Worm (Caenorhabditis elegans) whole organism, L2 larva: ENCODE results near the gene des-2.
"Not testable (repeated sequence)": the region's sequence is repeated elsewhere in the genome, so short reads cannot be mapped to it uniquely, and the experiment has no call there.

Experiments
- R02D3.7 ChIP-seq: fragments of 150-350 bp; optimal IDR thresholded peaks from 2 replicates; lab custom pipeline; 2014; ENCODE audit warnings: missing biosample characterization, missing genetic modification characterization
- ZK546.5 ChIP-seq: sonication (generic microtip); optimal IDR thresholded peaks from 2 replicates; lab custom pipeline; 2017; ENCODE audit warnings: missing biosample characterization, missing genetic modification characterization
- alr-1 ChIP-seq: fragments of 150-350 bp; optimal IDR thresholded peaks from 2 replicates; lab custom pipeline; 2014; ENCODE audit warnings: missing biosample characterization, missing genetic modification characterization
- ama-1 ChIP-seq: fragments of 150-350 bp; optimal IDR thresholded peaks from 2 replicates; lab custom pipeline; 2018; ENCODE audit warnings: inconsistent platforms
- blmp-1 ChIP-seq: sonication (generic microtip); optimal IDR thresholded peaks from 2 replicates; lab custom pipeline; 2017; ENCODE audit warnings: missing genetic modification characterization, mild to moderate bottlenecking, missing compliant biosample characterization, antibody characterized with exemption, moderate library complexity; ENCODE audit not compliant: insufficient read depth
- ceh-82 ChIP-seq: fragments of 150-350 bp; optimal IDR thresholded peaks from 2 replicates; lab custom pipeline; 2014; ENCODE audit warnings: missing biosample characterization, missing genetic modification characterization
- crh-2 ChIP-seq: sonication (generic microtip); optimal IDR thresholded peaks from 2 replicates; lab custom pipeline; 2017; ENCODE audit warnings: missing biosample characterization, missing genetic modification characterization
- dmd-4 ChIP-seq: sonication (generic microtip); optimal IDR thresholded peaks from 2 replicates; lab custom pipeline; 2017; ENCODE audit warnings: missing biosample characterization, missing genetic modification characterization
- egl-27 ChIP-seq: sonication (generic microtip); optimal IDR thresholded peaks from 3 replicates; lab custom pipeline; 2017; ENCODE audit warnings: missing biosample characterization, missing genetic modification reagents, missing genetic modification characterization
- elt-1 ChIP-seq: fragments of 150-350 bp; optimal IDR thresholded peaks from 2 replicates; lab custom pipeline; 2014; ENCODE audit warnings: missing biosample characterization, missing genetic modification characterization
- elt-3 ChIP-seq: sonication (generic microtip); optimal IDR thresholded peaks from 2 replicates; lab custom pipeline; 2017; ENCODE audit warnings: missing biosample characterization, missing genetic modification characterization
- fos-1 ChIP-seq: fragments of 150-350 bp; optimal IDR thresholded peaks from 2 replicates; lab custom pipeline; 2014; ENCODE audit warnings: missing biosample characterization, missing genetic modification characterization
- gmeb-1 ChIP-seq: fragments of 150-350 bp; optimal IDR thresholded peaks from 2 replicates; lab custom pipeline; 2014; ENCODE audit warnings: missing biosample characterization, missing genetic modification characterization
- lin-11 ChIP-seq: fragments of 150-350 bp; sonication (generic microtip); optimal IDR thresholded peaks from 2 replicates; lab custom pipeline; 2014; ENCODE audit warnings: missing biosample characterization, missing genetic modification characterization, inconsistent platforms, mixed read lengths
- mab-5 ChIP-seq: fragments of 150-350 bp; optimal IDR thresholded peaks from 2 replicates; lab custom pipeline; 2014; ENCODE audit warnings: missing biosample characterization, missing genetic modification characterization
- mbf-1 ChIP-seq: sonication (generic microtip); optimal IDR thresholded peaks from 2 replicates; lab custom pipeline; 2017; ENCODE audit warnings: missing biosample characterization, missing genetic modification characterization
- mdl-1 ChIP-seq, 2 experiments: fragments of 150-350 bp in 1 of 2; sonication (generic microtip) in 1 of 2; optimal IDR thresholded peaks; 2 replicates each; lab custom pipeline; 2017; ENCODE audit warnings: missing biosample characterization in 2 of 2, missing genetic modification characterization in 2 of 2
- nhr-129 ChIP-seq: fragments of 150-350 bp; optimal IDR thresholded peaks from 2 replicates; lab custom pipeline; 2014; ENCODE audit warnings: missing biosample characterization, missing genetic modification characterization
- nhr-21 ChIP-seq: fragments of 150-350 bp; optimal IDR thresholded peaks from 2 replicates; lab custom pipeline; 2014; ENCODE audit warnings: missing biosample characterization, missing genetic modification characterization
- nhr-23 ChIP-seq: fragments of 150-350 bp; optimal IDR thresholded peaks from 2 replicates; lab custom pipeline; 2014; ENCODE audit warnings: missing biosample characterization, missing genetic modification reagents, missing genetic modification characterization
- nhr-6 ChIP-seq: fragments of 150-350 bp; optimal IDR thresholded peaks from 2 replicates; lab custom pipeline; 2014; ENCODE audit warnings: missing biosample characterization, missing genetic modification characterization
- peb-1 ChIP-seq: fragments of 150-350 bp; optimal IDR thresholded peaks from 2 replicates; lab custom pipeline; 2014; ENCODE audit warnings: missing biosample characterization, missing genetic modification characterization
- sma-3 ChIP-seq: sonication (generic microtip); optimal IDR thresholded peaks from 2 replicates; lab custom pipeline; 2016; ENCODE audit warnings: missing genetic modification reagents, missing genetic modification characterization, missing compliant biosample characterization
- snpc-4 ChIP-seq: fragments of 150-350 bp; optimal IDR thresholded peaks from 2 replicates; lab custom pipeline; 2014; ENCODE audit warnings: missing biosample characterization, missing genetic modification characterization
- unc-39 ChIP-seq: fragments of 150-350 bp; optimal IDR thresholded peaks from 2 replicates; lab custom pipeline; 2014; ENCODE audit warnings: missing biosample characterization, missing genetic modification characterization
- zag-1 ChIP-seq: fragments of 150-350 bp; optimal IDR thresholded peaks from 2 replicates; lab custom pipeline; 2014; ENCODE audit warnings: missing biosample characterization, missing genetic modification characterization
- ztf-1 ChIP-seq: fragments of 200-800 bp; sonication (Bioruptor generic); conservative IDR thresholded peaks from 2 replicates; pipeline ENCODE4 v1.3.6; 2022; ENCODE audit warnings: missing genetic modification characterization, missing compliant biosample characterization
- ztf-11 ChIP-seq: sonication (generic microtip); optimal IDR thresholded peaks from 2 replicates; lab custom pipeline; 2017; ENCODE audit warnings: missing biosample characterization, missing genetic modification characterization
- ztf-4 ChIP-seq: fragments of 150-350 bp; optimal IDR thresholded peaks from 2 replicates; lab custom pipeline; 2014; ENCODE audit warnings: missing biosample characterization, missing genetic modification characterization

des-2 gene

DNA sequence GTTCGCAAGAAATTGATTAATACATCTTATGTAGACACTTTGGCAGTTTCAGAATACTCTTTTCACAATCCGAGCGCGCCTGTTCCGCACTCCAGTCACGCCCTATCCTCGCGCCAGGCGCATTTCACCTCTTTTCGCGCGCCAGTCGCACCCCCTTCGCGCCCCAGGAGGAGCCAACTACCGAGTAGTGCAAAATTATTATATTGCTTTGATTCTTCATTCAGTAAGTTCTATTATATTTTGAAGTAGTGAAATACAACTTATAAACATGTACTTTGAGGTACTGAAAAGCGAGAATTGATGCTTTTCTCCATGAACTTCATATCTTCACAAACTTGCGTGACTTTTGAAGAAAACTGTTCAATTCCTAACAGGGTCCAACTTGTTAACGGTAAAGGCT, 25.4 kb downstream of the des-2 start, which contains the start of gene nas-18:
nas-18 (plus strand) TSS at position 301 of the 400 bp plus-strand sequence.
- not testable (repeated sequence) for TF ChIP-seq peb-1 (tag; lab: Kevin White, UChicago); mbf-1; dmd-4

DNA sequence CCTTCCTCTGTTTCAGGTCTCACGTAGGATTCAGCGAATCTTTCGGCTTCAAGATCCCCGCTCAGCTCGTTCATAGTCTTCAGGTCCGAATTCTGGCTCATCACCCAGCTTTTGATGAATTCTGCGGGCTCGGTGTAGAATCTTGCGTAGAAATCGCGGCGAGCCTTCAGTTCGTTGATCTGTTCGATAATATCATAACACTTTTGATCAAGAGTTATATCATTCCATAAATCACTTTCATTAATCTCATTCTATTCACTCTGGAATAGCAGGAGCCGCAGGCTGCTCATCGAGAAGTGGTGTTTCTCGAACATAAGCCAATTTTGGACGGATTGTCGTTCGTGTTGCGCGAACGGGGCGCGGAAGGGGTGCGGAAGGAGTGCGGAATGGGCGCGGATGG, 26.5 kb downstream of the des-2 start, which contains the start of gene K03B8.4:
K03B8.4 (minus strand) TSS at position 101 of the 400 bp plus-strand sequence.
- TF ChIP-seq crh-2, mab-5, lin-11 (tag; lab: Kevin White, UChicago): not testable (repeated sequence)

DNA sequence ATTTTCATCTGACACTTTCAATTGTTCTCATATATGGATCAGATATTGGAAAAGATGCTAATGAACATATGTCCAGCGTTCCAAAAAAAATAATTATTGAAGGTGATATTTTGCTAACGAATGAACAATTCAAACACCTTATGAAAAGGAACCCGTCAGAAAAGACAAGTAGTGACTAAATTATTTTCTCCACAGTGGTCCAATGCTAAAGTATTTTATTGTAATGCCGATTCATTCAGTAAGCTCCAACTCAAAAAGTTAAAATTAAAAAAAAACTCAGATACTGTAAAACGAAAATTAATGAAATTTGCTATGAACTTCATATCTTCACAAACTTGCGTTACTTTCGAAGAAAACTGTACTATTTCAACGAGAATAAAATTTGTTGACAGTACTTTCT, 29.5 kb downstream of the des-2 start, which contains the start of gene nas-16:
nas-16 (plus strand) TSS at position 301 of the 400 bp plus-strand sequence.
- no peak for TF ChIP-seq nhr-129
- no peak for TF ChIP-seq nhr-6 (tag; lab: Kevin White, UChicago)
- no peak for TF ChIP-seq ztf-11 (tag; lab: Kevin White, UChicago)
- TF ChIP-seq R02D3.7 (tag; lab: Kevin White, UChicago), result no peak

DNA sequence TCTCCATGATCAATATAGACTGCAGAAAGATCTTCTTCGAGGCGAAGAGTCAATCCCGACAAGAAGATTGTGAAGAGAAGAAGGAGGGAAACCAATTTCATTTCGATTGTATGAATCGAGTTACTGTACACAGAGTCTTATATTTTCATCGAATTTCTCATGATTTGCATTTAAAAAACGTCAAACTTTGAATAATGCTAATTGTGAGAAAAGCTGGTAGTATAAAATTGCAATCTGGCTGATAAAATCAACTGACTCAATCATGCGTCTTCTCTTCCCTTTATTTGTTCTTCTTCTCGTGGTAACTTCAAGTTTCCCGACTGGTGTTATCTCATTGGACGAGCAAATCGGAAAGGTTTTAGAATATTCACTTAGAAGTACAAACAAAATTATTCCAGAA, 31.1 kb downstream of the des-2 start, which contains the start of the genes K03B8.11 and K03B8.14:
K03B8.11 (minus strand) TSS at position 101 of the 400 bp plus-strand sequence.
K03B8.14 (plus strand) TSS at position 110 of the 400 bp plus-strand sequence.
- TF ChIP-seq gmeb-1 (no peak), peb-1 (tag; lab: Kevin White, UChicago) (no peak), alr-1 (no peak), fos-1 (tag; lab: Kevin White, UChicago) (no peak), mdl-1 (tag; optimal IDR thresholded peaks at IDR 0.05; lab: Kevin White, UChicago) (no peak), ama-1 (lab: Kevin White, UChicago) (no peak), zag-1 (tag; lab: Kevin White, UChicago) (no peak), dmd-4 (no peak), lin-11 (tag; lab: Kevin White, UChicago) (no peak)
- TF ChIP-seq, all 48 proteins: peak for 0

DNA sequence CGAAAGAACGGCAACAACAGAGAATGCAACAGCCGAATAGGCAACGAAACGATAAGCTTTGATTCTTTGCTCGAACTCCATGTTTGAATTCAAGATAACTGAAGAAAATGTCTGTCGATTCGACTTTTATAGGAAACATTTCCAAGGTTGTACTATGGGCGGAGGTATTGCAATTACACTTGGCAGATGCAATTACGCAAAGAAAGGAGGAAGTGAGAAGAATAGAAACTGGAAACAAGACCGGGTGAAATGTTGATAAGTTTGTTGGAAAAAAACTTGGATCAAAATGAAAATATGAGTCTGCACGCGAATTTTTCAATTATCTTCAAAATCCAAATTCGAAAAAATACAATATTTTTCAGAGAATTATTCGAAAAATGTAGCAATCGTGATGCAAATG, 31.7 kb downstream of the des-2 start, which contains the start of gene col-155:
col-155 (minus strand) TSS at position 101 of the 400 bp plus-strand sequence.
- TF ChIP-seq ceh-82 (tag; lab: Kevin White, UChicago) (no peak), sma-3 (GFP tag; lab: Kevin White, UChicago) (no peak), mab-5 (tag; lab: Kevin White, UChicago) (no peak), gmeb-1 (no peak), unc-39 (tag; lab: Kevin White, UChicago) (no peak), nhr-6 (tag; lab: Kevin White, UChicago) (no peak), lin-11 (tag; lab: Kevin White, UChicago) (no peak), ZK546.5 (tag; lab: Kevin White, UChicago) (no peak), peb-1 (tag; lab: Kevin White, UChicago) (no peak), fos-1 (tag; lab: Kevin White, UChicago) (no peak), crh-2 (tag; lab: Kevin White, UChicago) (no peak)

DNA sequence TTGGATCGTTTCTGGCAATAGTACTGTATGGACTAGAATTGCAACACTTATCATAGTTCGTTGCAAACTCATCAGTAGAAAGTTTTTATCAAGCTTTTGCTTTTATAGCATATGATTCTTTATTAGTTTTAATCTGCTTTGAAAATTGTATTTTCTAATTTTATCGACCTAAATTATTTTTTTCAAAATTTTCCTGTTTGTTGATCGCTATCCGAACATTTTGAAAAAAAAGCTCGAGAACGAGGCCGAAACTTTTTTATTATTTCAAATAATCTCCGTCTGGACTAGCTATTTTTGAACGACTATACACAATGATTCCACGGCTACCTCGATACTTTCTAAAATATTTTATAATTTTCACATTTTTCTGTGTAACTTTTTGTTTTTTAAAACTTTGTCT, 35.1 kb downstream of the des-2 start, which contains the start of gene F55C10.4:
F55C10.4 (plus strand) TSS at position 301 of the 400 bp plus-strand sequence.
- TF ChIP-seq egl-27 (tag; lab: Kevin White, UChicago), result no peak
- no peak for TF ChIP-seq ztf-1 (GFP tag; lab: Robert Waterston, UW)
- TF ChIP-seq ztf-4 (tag; lab: Kevin White, UChicago), result no peak
- no peak for TF ChIP-seq R02D3.7 (tag; lab: Kevin White, UChicago)

DNA sequence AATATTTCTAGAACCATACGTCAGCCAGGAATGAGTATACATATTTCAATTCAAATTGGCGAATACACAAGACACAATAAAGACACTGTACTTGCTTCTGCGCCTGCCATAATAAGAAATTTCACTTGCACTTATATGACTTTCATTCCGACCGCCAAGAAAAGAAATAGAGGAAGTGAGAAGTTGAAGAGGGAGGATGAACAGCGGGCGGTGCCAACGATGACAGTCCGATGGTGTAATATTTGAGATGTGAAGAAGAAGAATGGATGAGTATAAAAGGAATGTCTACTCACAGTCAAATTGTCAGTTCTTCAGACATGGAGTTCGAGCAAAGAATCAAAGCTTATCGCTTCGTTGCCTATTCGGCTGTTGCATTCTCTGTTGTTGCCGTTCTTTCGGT, 36.4 kb downstream of the des-2 start, which contains the start of gene col-154:
col-154 (plus strand) TSS at position 301 of the 400 bp plus-strand sequence.
- TF ChIP-seq nhr-21 (tag; lab: Kevin White, UChicago) (no peak), crh-2 (tag; lab: Kevin White, UChicago) (no peak), blmp-1 (tag; lab: Kevin White, UChicago) (no peak), ztf-11 (tag; lab: Kevin White, UChicago) (no peak), nhr-23 (tag; lab: Kevin White, UChicago) (no peak), snpc-4 (tag; lab: Kevin White, UChicago) (no peak), peb-1 (tag; lab: Kevin White, UChicago) (no peak), elt-3 (tag; lab: Kevin White, UChicago) (no peak), elt-1 (tag; lab: Kevin White, UChicago) (no peak)
- TF ChIP-seq, all 48 proteins: peak for 0
